Fruit fly (Drosophila melanogaster): ENCODE measurements around the gene Teh4.
A peak's percentile ranks its signal among the peaks of the same experiment; 100 is the strongest.

The Teh4 gene

DNA sequence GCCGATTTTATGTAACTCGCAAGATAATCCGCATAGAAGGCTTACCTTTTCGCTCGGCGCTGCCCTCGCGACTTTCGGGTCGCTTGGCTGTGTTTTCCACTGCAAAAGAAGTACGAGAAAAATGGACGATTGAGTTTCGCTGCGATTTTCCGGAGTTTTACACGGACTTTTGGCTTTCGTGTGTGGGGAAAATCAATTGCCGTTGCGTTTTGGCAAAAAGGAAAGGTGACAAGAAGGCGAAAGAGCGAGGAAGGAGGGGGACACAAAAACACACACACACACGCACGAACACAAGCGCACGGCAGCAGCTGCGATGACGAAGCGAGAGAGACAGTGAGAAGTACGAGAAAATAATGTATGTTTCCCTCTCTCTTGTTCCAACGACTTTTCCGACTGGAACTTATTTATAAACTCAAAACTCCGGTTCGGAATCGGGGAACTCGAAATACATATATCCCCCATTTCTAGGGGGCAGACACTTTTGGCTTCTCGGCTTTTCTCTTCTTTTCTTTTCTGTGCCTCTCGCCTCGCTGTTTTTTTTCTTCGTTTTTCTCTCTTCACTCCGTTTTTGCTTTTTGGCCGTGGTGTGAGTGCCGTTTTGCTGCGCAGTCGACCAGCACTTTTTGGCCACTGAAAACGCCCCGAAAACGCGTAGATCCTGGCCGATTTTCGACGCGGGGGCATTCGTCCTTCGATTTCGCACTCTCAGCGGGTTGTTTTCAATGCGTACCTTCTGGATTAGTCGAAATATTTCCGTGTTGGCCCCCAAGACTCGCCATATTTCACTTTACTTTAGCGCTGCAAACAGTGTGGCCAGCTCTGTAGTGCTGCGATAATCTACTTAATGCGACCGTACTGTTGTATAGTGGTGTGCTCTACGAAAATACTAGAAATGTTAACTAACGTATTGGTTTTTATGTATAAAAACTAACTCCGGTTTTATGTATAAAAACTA lies 44.1 kb downstream of the Teh4 start, which contains the start of gene ens (continued):
- TF ChIP-seq Scr (GFP tag; IDR thresholded peaks at IDR 0.05; ENCODE audit: partially characterized antibody) (no peak), CG7357 (GFP tag; IDR thresholded peaks at IDR 0.05) (no peak), Oli (tag; optimal IDR thresholded peaks at IDR 0.05) (no peak), CG2116 (GFP tag; optimal IDR thresholded peaks at IDR 0.05) (no peak), CG4854 (GFP tag; optimal IDR thresholded peaks at IDR 0.05) (no peak), Elba2 (GFP tag; optimal IDR thresholded peaks at IDR 0.05) (no peak), ken (GFP tag; IDR thresholded peaks at IDR 0.05) (no peak), CkIIα-i1 (GFP tag; IDR thresholded peaks at IDR 0.05) (no peak), Stat92E (GFP tag; optimal IDR thresholded peaks at IDR 0.05) (peak in 1 of 3 experiments; percentile 76), crol (GFP tag; IDR thresholded peaks at IDR 0.05) (peak; percentile 77), Lim3 (GFP tag; IDR thresholded peaks at IDR 0.05) (no peak), ATbp (GFP tag; optimal IDR thresholded peaks at IDR 0.05) (no peak), cad (GFP tag; optimal IDR thresholded peaks at IDR 0.05) (no peak), abd-A (tag; optimal IDR thresholded peaks at IDR 0.05) (no peak), Hr78 (GFP tag; optimal IDR thresholded peaks at IDR 0.05) (no peak), PHDP (tag; optimal IDR thresholded peaks at IDR 0.05) (peak; percentile 28), fd3F (GFP tag; optimal IDR thresholded peaks at IDR 0.05) (no peak), Blimp-1 (GFP tag; optimal IDR thresholded peaks at IDR 0.05) (no peak), CG30020 (tag; optimal IDR thresholded peaks at IDR 0.05) (no peak), gro (GFP tag; optimal IDR thresholded peaks at IDR 0.05) (no peak), peb (GFP tag; IDR thresholded peaks at IDR 0.05) (no peak), vfl (GFP tag; optimal IDR thresholded peaks at IDR 0.05) (no peak), Nf-YA (GFP tag; IDR thresholded peaks at IDR 0.05) (no peak), CTCF (GFP tag; optimal IDR thresholded peaks at IDR 0.05) (no peak), aop (GFP tag; IDR thresholded peaks at IDR 0.05) (0 out of 2 replicates have a peak, but pooled peaks have one; percentile 9), stwl (tag; optimal IDR thresholded peaks at IDR 0.05) (peak; percentile 38), dysf (GFP tag; IDR thresholded peaks at IDR 0.05) (no peak), luna (GFP tag; optimal IDR thresholded peaks at IDR 0.05) (no peak), CG14667 (GFP tag; IDR thresholded peaks at IDR 0.05) (no peak), ci (GFP tag; IDR thresholded peaks at IDR 0.05) (no peak), mirr (GFP tag; optimal IDR thresholded peaks at IDR 0.05) (no peak), Fer3 (tag; optimal IDR thresholded peaks at IDR 0.05) (no peak), CG17385 (GFP tag; optimal IDR thresholded peaks at IDR 0.05) (peak; percentile 20), Taf1 (GFP tag; IDR thresholded peaks at IDR 0.05) (no peak), odd (GFP tag; optimal IDR thresholded peaks at IDR 0.05) (no peak), shn (GFP tag; optimal IDR thresholded peaks at IDR 0.05) (no peak), CG10209 (GFP tag; optimal IDR thresholded peaks at IDR 0.05) (no peak), nerfin-1 (tag; optimal IDR thresholded peaks at IDR 0.05) (no peak), kah (GFP tag; optimal IDR thresholded peaks at IDR 0.05) (no peak), Hr3 (GFP tag; optimal IDR thresholded peaks at IDR 0.05) (no peak), CG1792 (GFP tag; optimal IDR thresholded peaks at IDR 0.05) (no peak), Dek (tag; optimal IDR thresholded peaks at IDR 0.05) (no peak), en (GFP tag; optimal IDR thresholded peaks at IDR 0.05) (no peak), dmrt99B (tag; optimal IDR thresholded peaks at IDR 0.05) (no peak), gt (GFP tag; IDR thresholded peaks at IDR 0.05) (no peak), tup (GFP tag; optimal IDR thresholded peaks at IDR 0.05) (no peak), CG8944 (GFP tag; optimal IDR thresholded peaks at IDR 0.05) (no peak), CG6175 (GFP tag; IDR thresholded peaks at IDR 0.05) (no peak), Dad (GFP tag; optimal IDR thresholded peaks at IDR 0.05) (no peak), fru (optimal IDR thresholded peaks at IDR 0.05) (no peak)

All from whole organism, embryonic.